Worm (Caenorhabditis elegans): Measurements from ENCODE around the gene arc-1.
A peak's percentile ranks its signal among the peaks of the same experiment; 100 is the strongest.

The arc-1 gene

DNA sequence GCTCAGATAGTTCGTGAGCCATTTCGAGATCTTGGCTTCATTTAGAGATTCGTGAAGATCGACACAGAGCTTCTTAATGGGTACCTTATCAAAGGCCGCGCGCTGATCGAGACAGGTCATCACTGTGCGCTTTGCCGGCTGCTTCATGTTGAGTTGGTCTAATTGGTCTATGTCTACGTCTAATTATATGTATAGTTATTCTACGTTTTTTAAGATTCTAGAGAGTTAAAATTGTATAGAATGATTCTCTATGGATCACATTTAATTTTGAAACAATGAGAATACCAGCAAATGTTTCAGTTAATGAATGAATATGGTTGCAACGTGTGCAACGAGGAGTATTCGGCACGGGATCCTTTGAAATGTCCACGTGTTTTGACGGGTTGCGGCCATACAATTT, at the start of gene arc-1:
TSS of gene arc-1 (plus strand) at position 301 of the 400 bp plus-strand sequence.
- TF ChIP-seq scrt-1 (GFP tag; IDR thresholded peaks at IDR 0.05) (no peak), hnd-1 (tag; optimal IDR thresholded peaks at IDR 0.05) (no peak), flt-1 (GFP tag; IDR thresholded peaks at IDR 0.05) (no peak), tra-4 (tag; optimal IDR thresholded peaks at IDR 0.05) (no peak), ceh-13 (GFP tag; optimal IDR thresholded peaks at IDR 0.05) (no peak), pes-1 (GFP tag; IDR thresholded peaks at IDR 0.05) (no peak), ceh-36 (tag; optimal IDR thresholded peaks at IDR 0.05) (no peak), tbx-37 (GFP tag; conservative IDR thresholded peaks at IDR 0.05) (no peak), aly-1 (tag; optimal IDR thresholded peaks at IDR 0.05) (no peak), F13C5.2 (tag; optimal IDR thresholded peaks at IDR 0.05) (no peak), sea-1 (GFP tag; conservative IDR thresholded peaks at IDR 0.05) (no peak), B0310.2 (tag; optimal IDR thresholded peaks at IDR 0.05) (no peak), hmg-4 (GFP tag; optimal IDR thresholded peaks at IDR 0.05) (no peak), hmbx-1 (tag; optimal IDR thresholded peaks at IDR 0.05) (no peak)

- TF ChIP-seq flt-1 (GFP tag; IDR thresholded peaks at IDR 0.05) (no peak), pes-1 (GFP tag; IDR thresholded peaks at IDR 0.05) (no peak), ets-7 (tag; optimal IDR thresholded peaks at IDR 0.05) (no peak), hmg-4 (GFP tag; optimal IDR thresholded peaks at IDR 0.05) (no peak), tbx-11 (GFP tag; IDR thresholded peaks at IDR 0.05) (no peak), F13C5.2 (tag; optimal IDR thresholded peaks at IDR 0.05) (no peak), aly-1 (tag; optimal IDR thresholded peaks at IDR 0.05) (no peak), tra-4 (tag; optimal IDR thresholded peaks at IDR 0.05) (no peak), hmbx-1 (tag; optimal IDR thresholded peaks at IDR 0.05) (no peak), ceh-13 (GFP tag; optimal IDR thresholded peaks at IDR 0.05) (no peak), tbx-37 (GFP tag; conservative IDR thresholded peaks at IDR 0.05) (no peak), ama-1 (optimal IDR thresholded peaks at IDR 0.05) (no peak), hnd-1 (tag; optimal IDR thresholded peaks at IDR 0.05) (no peak), B0310.2 (tag; optimal IDR thresholded peaks at IDR 0.05) (no peak)
Measured at ce11 chrII:9625930-9626329, 48.8 kb upstream of the arc-1 start.

- TF ChIP-seq F13C5.2 (tag; optimal IDR thresholded peaks at IDR 0.05) (no peak), ama-1 (optimal IDR thresholded peaks at IDR 0.05) (no peak), ceh-13 (GFP tag; optimal IDR thresholded peaks at IDR 0.05) (no peak), hnd-1 (tag; optimal IDR thresholded peaks at IDR 0.05) (no peak), flt-1 (GFP tag; IDR thresholded peaks at IDR 0.05) (no peak), tbx-11 (GFP tag; IDR thresholded peaks at IDR 0.05) (no peak), tbx-37 (GFP tag; conservative IDR thresholded peaks at IDR 0.05) (no peak), hmbx-1 (tag; optimal IDR thresholded peaks at IDR 0.05) (no peak), scrt-1 (GFP tag; IDR thresholded peaks at IDR 0.05) (no peak), ets-7 (tag; optimal IDR thresholded peaks at IDR 0.05) (no peak)
Measured at ce11 chrII:9636300-9636699, 38.5 kb upstream of the arc-1 start, which contains the start of gene ZK1307.7. TSS of gene ZK1307.7 (plus strand) at chrII:9636600.

DNA sequence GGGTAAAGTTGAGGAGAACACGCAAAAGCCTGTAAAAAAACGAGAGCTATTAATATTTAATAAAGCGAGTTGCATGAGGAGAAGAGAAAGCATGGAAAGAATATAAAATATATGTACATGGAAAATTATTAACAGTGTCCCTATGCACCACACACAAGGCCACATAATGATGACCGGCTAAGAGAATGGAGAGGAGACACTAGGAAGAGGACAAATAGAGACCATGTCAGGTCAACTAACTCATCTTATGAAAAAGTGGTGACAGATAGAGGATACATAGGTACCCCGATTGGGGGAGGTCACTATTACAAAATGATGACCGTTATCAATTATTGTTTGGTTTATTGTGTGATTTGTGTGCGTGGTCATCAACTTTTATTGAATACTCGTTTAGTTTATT, 30.3 kb upstream of the arc-1 start, which contains the start of gene fzr-1:
TSS of gene fzr-1 (minus strand) at position 29 of the 400 bp plus-strand sequence.
- TF ChIP-seq flt-1 (GFP tag; IDR thresholded peaks at IDR 0.05) (0 out of 2 replicates have a peak, but pooled peaks have one; percentile 16), tbx-37 (GFP tag; conservative IDR thresholded peaks at IDR 0.05) (0 out of 2 replicates have a peak, but pooled peaks have one; percentile 10), tbx-11 (GFP tag; IDR thresholded peaks at IDR 0.05) (no peak)

DNA sequence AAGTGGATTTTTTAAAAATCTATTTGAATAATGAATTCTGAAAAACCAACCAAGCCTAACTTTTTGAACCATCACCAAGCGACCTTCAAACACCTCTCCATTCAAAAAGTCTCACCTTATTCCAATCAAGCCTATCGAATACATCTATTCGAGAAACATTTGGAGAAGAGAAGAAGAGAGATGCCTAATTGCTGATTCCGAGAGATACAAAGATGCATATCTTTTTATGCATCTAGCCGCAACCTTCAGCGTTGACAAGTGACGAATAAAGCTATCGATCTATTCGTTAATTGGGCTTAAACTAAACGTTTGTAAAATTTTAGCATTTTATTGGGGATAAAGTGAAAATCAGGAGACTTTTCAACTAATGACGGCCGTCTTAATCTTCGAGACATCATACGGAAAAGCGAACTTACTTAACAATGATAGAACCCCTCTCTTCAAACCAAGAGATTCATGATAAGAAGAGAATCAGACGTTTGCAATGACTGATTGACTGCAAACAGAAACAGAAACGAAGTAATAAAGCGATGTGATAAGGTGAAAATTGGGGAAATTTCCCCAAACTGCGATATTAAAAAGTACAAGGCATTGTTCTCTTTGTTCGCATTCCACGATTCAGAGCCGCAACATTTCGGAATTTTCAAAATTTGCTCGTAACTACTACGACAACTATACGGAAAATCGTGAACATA, 29.7 kb upstream of the arc-1 start:
- no peak for TF ChIP-seq aly-1 (tag; optimal IDR thresholded peaks at IDR 0.05)
- TF ChIP-seq ceh-13 (GFP tag; optimal IDR thresholded peaks at IDR 0.05), result no peak

DNA sequence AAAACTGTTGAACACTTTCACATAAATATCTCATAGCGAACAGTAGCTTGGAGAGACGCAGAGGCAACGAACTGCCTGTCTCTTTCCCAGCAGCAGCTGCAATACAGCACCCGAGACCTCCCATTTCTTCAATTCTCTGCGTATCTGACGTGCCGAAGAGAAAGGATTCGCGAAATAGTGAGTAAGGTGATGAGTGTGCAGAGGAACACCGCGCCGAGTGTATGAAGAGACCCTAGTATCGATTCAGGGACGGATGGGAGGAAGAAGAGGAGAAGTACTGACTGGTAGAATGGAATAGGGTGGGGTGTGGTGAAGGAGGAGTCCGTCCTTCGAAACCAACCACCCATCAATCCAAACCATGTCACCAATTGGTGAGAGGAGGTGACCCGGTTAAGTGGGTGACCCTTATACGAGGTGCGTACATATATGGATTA, 28.6 kb upstream of the arc-1 start:
- TF ChIP-seq scrt-1 (GFP tag; IDR thresholded peaks at IDR 0.05) (no peak), tra-4 (tag; optimal IDR thresholded peaks at IDR 0.05) (no peak), ama-1 (optimal IDR thresholded peaks at IDR 0.05) (no peak), sea-1 (GFP tag; conservative IDR thresholded peaks at IDR 0.05) (0 out of 2 replicates have a peak, but pooled peaks have one; percentile 33), ets-7 (tag; optimal IDR thresholded peaks at IDR 0.05) (peak; percentile 7), ceh-13 (GFP tag; optimal IDR thresholded peaks at IDR 0.05) (peak; percentile 4), aly-1 (tag; optimal IDR thresholded peaks at IDR 0.05) (no peak), tbx-37 (GFP tag; conservative IDR thresholded peaks at IDR 0.05) (no peak), hmbx-1 (tag; optimal IDR thresholded peaks at IDR 0.05) (no peak), tbx-11 (GFP tag; IDR thresholded peaks at IDR 0.05) (no peak), pes-1 (GFP tag; IDR thresholded peaks at IDR 0.05) (no peak), flt-1 (GFP tag; IDR thresholded peaks at IDR 0.05) (no peak), hmg-4 (GFP tag; optimal IDR thresholded peaks at IDR 0.05) (peak; percentile 77), ceh-36 (tag; optimal IDR thresholded peaks at IDR 0.05) (no peak), B0310.2 (tag; optimal IDR thresholded peaks at IDR 0.05) (no peak), hnd-1 (tag; optimal IDR thresholded peaks at IDR 0.05) (no peak), F13C5.2 (tag; optimal IDR thresholded peaks at IDR 0.05) (peak; percentile 42)

DNA sequence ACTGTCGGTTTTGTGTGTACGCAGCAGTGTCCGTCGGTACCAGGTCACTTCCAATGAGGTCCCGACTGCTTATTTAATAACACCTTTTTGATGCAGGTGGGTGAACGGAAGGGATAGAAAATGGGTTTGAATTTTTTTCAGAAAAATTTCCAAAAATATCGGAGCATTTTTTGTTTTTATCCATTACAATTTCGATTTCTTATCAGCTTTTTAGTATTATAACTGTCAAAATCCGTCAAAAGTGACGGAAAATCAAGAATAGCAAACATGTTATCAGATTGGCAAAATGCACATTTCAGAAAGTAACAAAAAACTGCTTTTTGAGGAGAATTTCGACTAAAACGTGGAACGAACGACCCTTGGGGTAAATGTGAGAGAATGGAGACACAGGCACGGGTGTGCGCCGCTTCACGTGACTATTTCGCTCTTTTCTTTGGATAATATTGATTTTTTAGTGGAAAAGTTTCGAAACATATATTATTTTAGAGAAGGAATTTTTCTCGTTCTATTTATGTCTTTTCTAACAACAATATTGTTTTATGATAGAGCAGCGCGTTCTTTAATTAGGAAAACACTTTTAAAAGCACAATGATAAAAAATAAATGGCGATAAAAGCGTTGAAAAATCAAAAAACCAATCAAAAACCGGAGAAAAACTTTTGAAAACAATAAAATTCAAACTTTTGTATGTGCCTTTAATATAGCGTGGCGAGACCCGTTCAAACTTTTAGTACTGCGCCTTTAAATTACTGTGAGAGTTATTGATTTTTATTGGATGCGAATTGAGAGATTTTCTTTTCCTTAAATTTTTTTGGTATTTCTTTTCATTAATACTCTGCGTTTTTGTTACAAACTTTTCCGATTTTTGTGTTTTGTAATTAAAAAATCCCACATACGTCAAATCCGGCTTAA, 27.6 kb upstream of the arc-1 start, which contains the start of gene sqv-8:
TSS of gene sqv-8 (plus strand) at position 51 of the 911 bp plus-strand sequence.
- no peak for TF ChIP-seq hmbx-1 (tag; optimal IDR thresholded peaks at IDR 0.05)
- TF ChIP-seq ceh-36 (tag; optimal IDR thresholded peaks at IDR 0.05), result no peak
- no peak for TF ChIP-seq pes-1 (GFP tag; IDR thresholded peaks at IDR 0.05)
- no peak for TF ChIP-seq sea-1 (GFP tag; conservative IDR thresholded peaks at IDR 0.05)
- TF ChIP-seq flt-1 (GFP tag; IDR thresholded peaks at IDR 0.05), result no peak
- no peak for TF ChIP-seq ets-7 (tag; optimal IDR thresholded peaks at IDR 0.05)
- no peak for TF ChIP-seq scrt-1 (GFP tag; IDR thresholded peaks at IDR 0.05)
- no peak for TF ChIP-seq B0310.2 (tag; optimal IDR thresholded peaks at IDR 0.05)
- TF ChIP-seq hnd-1 (tag; optimal IDR thresholded peaks at IDR 0.05), result no peak
- TF ChIP-seq aly-1 (tag; optimal IDR thresholded peaks at IDR 0.05), result no peak
- no peak for TF ChIP-seq tbx-11 (GFP tag; IDR thresholded peaks at IDR 0.05)
- TF ChIP-seq ama-1 (optimal IDR thresholded peaks at IDR 0.05), result no peak
